Fruit fly (Drosophila melanogaster): ENCODE results near the gene CG18476.

CG18476 gene

DNA sequence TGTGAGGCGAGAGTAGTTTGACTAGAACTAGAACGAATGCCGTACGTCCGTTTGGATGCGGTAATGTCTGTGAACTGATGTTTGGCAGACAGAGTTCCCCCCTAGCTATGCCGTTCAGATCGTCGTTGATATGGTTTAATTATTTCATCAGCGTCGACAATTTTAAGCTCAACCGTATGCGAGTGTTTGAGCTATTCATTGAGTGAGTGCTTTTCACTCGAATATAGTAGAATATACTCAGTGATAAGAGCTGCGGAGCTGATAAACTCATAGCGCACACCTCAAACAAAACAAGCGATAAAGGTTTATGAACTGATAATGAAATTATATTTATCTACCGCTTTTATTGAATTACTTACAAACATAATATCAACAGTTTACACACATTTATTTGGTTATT, 10.1 kb upstream of the CG18476 start, which contains the start of gene CG6834 (continued):
- TF ChIP-seq Hsf (GFP tag; optimal IDR thresholded peaks at IDR 0.05) = no peak
- TF ChIP-seq HmgZ (tag; optimal IDR thresholded peaks at IDR 0.05) = no peak
- TF ChIP-seq Vsx1 (GFP tag; optimal IDR thresholded peaks at IDR 0.05) = no peak
- peak; percentile 47 for TF ChIP-seq BtbVII (GFP tag; optimal IDR thresholded peaks at IDR 0.05)
- no peak for TF ChIP-seq mam (GFP tag; optimal IDR thresholded peaks at IDR 0.05)
- TF ChIP-seq CG8478 (optimal IDR thresholded peaks at IDR 0.05) = no peak
- no peak for TF ChIP-seq Mrtf (GFP tag; IDR thresholded peaks at IDR 0.05)
- TF ChIP-seq CrebB (tag; optimal IDR thresholded peaks at IDR 0.05) = peak; percentile 62
- TF ChIP-seq CG7839 (tag; optimal IDR thresholded peaks at IDR 0.05) = no peak
- no peak for TF ChIP-seq CG10462 (GFP tag; optimal IDR thresholded peaks at IDR 0.05)
- peak; percentile 1 for TF ChIP-seq ATbp (GFP tag; optimal IDR thresholded peaks at IDR 0.05)
- TF ChIP-seq CG7357 (GFP tag; IDR thresholded peaks at IDR 0.05) = no peak
- TF ChIP-seq CG1233 (GFP tag; optimal IDR thresholded peaks at IDR 0.05) = no peak
- TF ChIP-seq CG15601 (tag; optimal IDR thresholded peaks at IDR 0.05) = peak; percentile 59
- TF ChIP-seq Dbx (GFP tag; IDR thresholded peaks at IDR 0.05) = no peak
- no peak for TF ChIP-seq vvl (GFP tag; IDR thresholded peaks at IDR 0.05)
- no peak for TF ChIP-seq CG18619 (GFP tag; optimal IDR thresholded peaks at IDR 0.05)
- TF ChIP-seq CG18011 (GFP tag; optimal IDR thresholded peaks at IDR 0.05) = no peak
- no peak for TF ChIP-seq Dad (GFP tag; optimal IDR thresholded peaks at IDR 0.05)
- no peak for TF ChIP-seq Ets65A (GFP tag)
- no peak for TF ChIP-seq CHES-1-like (GFP tag; optimal IDR thresholded peaks at IDR 0.05)
- no peak for TF ChIP-seq sob (GFP tag; IDR thresholded peaks at IDR 0.05)
- no peak for TF ChIP-seq zfh1 (GFP tag; IDR thresholded peaks at IDR 0.05)
- no peak for TF ChIP-seq Sin3A (optimal IDR thresholded peaks at IDR 0.05)
- TF ChIP-seq grau (tag; optimal IDR thresholded peaks at IDR 0.05) = no peak
- no peak for TF ChIP-seq CG3995 (GFP tag; optimal IDR thresholded peaks at IDR 0.05)
- peak; percentile 15 for TF ChIP-seq CG1603 (tag; optimal IDR thresholded peaks at IDR 0.05)
- TF ChIP-seq CG16813 (GFP tag; IDR thresholded peaks at IDR 0.05; ENCODE audit: partially characterized antibody) = no peak
- TF ChIP-seq CG30431 (GFP tag; optimal IDR thresholded peaks at IDR 0.05) = no peak
- peak; percentile 19 for TF ChIP-seq CG13624 (GFP tag; optimal IDR thresholded peaks at IDR 0.05)
- no peak for TF ChIP-seq CG8281 (tag; optimal IDR thresholded peaks at IDR 0.05)
- peak; percentile 66 for TF ChIP-seq salm (tag; optimal IDR thresholded peaks at IDR 0.05)
- no peak for TF ChIP-seq CG4730 (GFP tag; IDR thresholded peaks at IDR 0.05)
- no peak for TF ChIP-seq pho (GFP tag; optimal IDR thresholded peaks at IDR 0.05)
- TF ChIP-seq Adf1 (GFP tag; IDR thresholded peaks at IDR 0.05) = no peak; the same call in 1 of the 2 replicates
- peak; percentile 33 for TF ChIP-seq sens (GFP tag)
- TF ChIP-seq CG7745 (tag; optimal IDR thresholded peaks at IDR 0.05) = peak; percentile 9
- TF ChIP-seq z (GFP tag; IDR thresholded peaks at IDR 0.05) = peak; percentile 94
- no peak for TF ChIP-seq Tbp (GFP tag; optimal IDR thresholded peaks at IDR 0.05)
- no peak for TF ChIP-seq bsh (GFP tag; optimal IDR thresholded peaks at IDR 0.05)
- TF ChIP-seq dati (GFP tag; IDR thresholded peaks at IDR 0.05) = no peak
- peak; percentile 12 for TF ChIP-seq CG17568 (GFP tag; optimal IDR thresholded peaks at IDR 0.05)
- TF ChIP-seq CG7987 (GFP tag; optimal IDR thresholded peaks at IDR 0.05) = no peak
- TF ChIP-seq Oaz (GFP tag; IDR thresholded peaks at IDR 0.05) = no peak
- no peak for TF ChIP-seq gem (tag; optimal IDR thresholded peaks at IDR 0.05)
- TF ChIP-seq MESR4 (GFP tag; optimal IDR thresholded peaks at IDR 0.05) = no peak
- TF ChIP-seq tup (GFP tag; optimal IDR thresholded peaks at IDR 0.05) = no peak
- no peak for TF ChIP-seq vfl (GFP tag; optimal IDR thresholded peaks at IDR 0.05)
- no peak for TF ChIP-seq CG7556 (GFP tag; optimal IDR thresholded peaks at IDR 0.05)
- peak; percentile 20 for TF ChIP-seq B-H2 (GFP tag; optimal IDR thresholded peaks at IDR 0.05)
- TF ChIP-seq unpg (GFP tag; optimal IDR thresholded peaks at IDR 0.05) = peak; percentile 20
- TF ChIP-seq jumu (GFP tag; optimal IDR thresholded peaks at IDR 0.05) = no peak
- no peak for TF ChIP-seq CG9932 (GFP tag; IDR thresholded peaks at IDR 0.05)
